Fruit fly (Drosophila melanogaster): ENCODE data around the gene CG9970.
A peak's percentile ranks its signal among the peaks of the same experiment; 100 is the strongest.

The CG9970 gene

dm6 chr3L:2888150-2888549, 28.3 kb downstream of the CG9970 start:
- TF ChIP-seq Dfd (GFP tag; optimal IDR thresholded peaks at IDR 0.05) (no peak), CG32264 (GFP tag; optimal IDR thresholded peaks at IDR 0.05) (no peak), Hr78 (GFP tag; optimal IDR thresholded peaks at IDR 0.05) (no peak), dmrt93B (GFP tag; optimal IDR thresholded peaks at IDR 0.05) (no peak), Sp1 (GFP tag; optimal IDR thresholded peaks at IDR 0.05) (no peak), Myc (optimal IDR thresholded peaks at IDR 0.05) (no peak), CG9705 (GFP tag; optimal IDR thresholded peaks at IDR 0.05) (no peak), Abd-B (GFP tag; optimal IDR thresholded peaks at IDR 0.05) (no peak), CrebA (GFP tag; optimal IDR thresholded peaks at IDR 0.05; ENCODE audit: borderline replicate concordance) (no peak), GATAd (GFP tag; optimal IDR thresholded peaks at IDR 0.05) (no peak), woc (GFP tag; optimal IDR thresholded peaks at IDR 0.05) (no peak), dsf (GFP tag; optimal IDR thresholded peaks at IDR 0.05; ENCODE audit: borderline replicate concordance) (no peak), usp (GFP tag; optimal IDR thresholded peaks at IDR 0.05) (no peak), br (GFP tag; optimal IDR thresholded peaks at IDR 0.05) (no peak), N (GFP tag; optimal IDR thresholded peaks at IDR 0.05) (no peak), jim (GFP tag; optimal IDR thresholded peaks at IDR 0.05) (no peak)

- TF ChIP-seq fru (GFP tag; optimal IDR thresholded peaks at IDR 0.05) (no peak), sage (GFP tag; optimal IDR thresholded peaks at IDR 0.05) (no peak), dmrt93B (GFP tag; optimal IDR thresholded peaks at IDR 0.05) (no peak), Rel (GFP tag; optimal IDR thresholded peaks at IDR 0.05) (no peak), Rel (tag; optimal IDR thresholded peaks at IDR 0.05) (no peak), sv (GFP tag; optimal IDR thresholded peaks at IDR 0.05) (no peak), Dfd (GFP tag; optimal IDR thresholded peaks at IDR 0.05) (no peak), rgr (GFP tag; optimal IDR thresholded peaks at IDR 0.05) (no peak), br (GFP tag; optimal IDR thresholded peaks at IDR 0.05) (no peak), psq (GFP tag; optimal IDR thresholded peaks at IDR 0.05) (no peak), foxo (GFP tag; optimal IDR thresholded peaks at IDR 0.05) (no peak), N (GFP tag; optimal IDR thresholded peaks at IDR 0.05) (no peak), HLH106 (tag; optimal IDR thresholded peaks at IDR 0.05) (no peak), CG9705 (GFP tag; optimal IDR thresholded peaks at IDR 0.05) (no peak), brk (GFP tag; optimal IDR thresholded peaks at IDR 0.05) (no peak), Mio (GFP tag; optimal IDR thresholded peaks at IDR 0.05) (no peak), CrebA (GFP tag; optimal IDR thresholded peaks at IDR 0.05; ENCODE audit: borderline replicate concordance) (no peak)
Measured at dm6 chr3L:2887399-2887798, 29.1 kb downstream of the CG9970 start.

dm6 chr3L:2885568-2885967, 30.9 kb downstream of the CG9970 start:
- TF ChIP-seq Hr83 (GFP tag; optimal IDR thresholded peaks at IDR 0.05; ENCODE audit: poor library complexity, severe bottlenecking) (no peak), usp (GFP tag; optimal IDR thresholded peaks at IDR 0.05) (no peak)

- TF ChIP-seq sv (GFP tag; optimal IDR thresholded peaks at IDR 0.05): no peak
- TF ChIP-seq pan (optimal IDR thresholded peaks at IDR 0.05): no peak
- TF ChIP-seq brk (GFP tag; optimal IDR thresholded peaks at IDR 0.05): no peak
- TF ChIP-seq foxo (GFP tag; optimal IDR thresholded peaks at IDR 0.05): peak in 1 of 2 experiments; percentile 19
- TF ChIP-seq Mio (GFP tag; optimal IDR thresholded peaks at IDR 0.05): no peak
- no peak for TF ChIP-seq Abd-B (GFP tag; optimal IDR thresholded peaks at IDR 0.05)
- no peak for TF ChIP-seq CrebA (GFP tag; optimal IDR thresholded peaks at IDR 0.05; ENCODE audit: borderline replicate concordance)
- TF ChIP-seq Sp1 (GFP tag; optimal IDR thresholded peaks at IDR 0.05): no peak
- TF ChIP-seq dsf (GFP tag; optimal IDR thresholded peaks at IDR 0.05; ENCODE audit: borderline replicate concordance): no peak
- no peak for TF ChIP-seq CG32264 (GFP tag; optimal IDR thresholded peaks at IDR 0.05)
- no peak for TF ChIP-seq jim (GFP tag; optimal IDR thresholded peaks at IDR 0.05)
- no peak for TF ChIP-seq Vsx2 (GFP tag; optimal IDR thresholded peaks at IDR 0.05; ENCODE audit: partially characterized antibody)
- peak; percentile 22 for TF ChIP-seq HLH106 (tag; optimal IDR thresholded peaks at IDR 0.05)
- TF ChIP-seq fru (GFP tag; optimal IDR thresholded peaks at IDR 0.05): no peak
- no peak for TF ChIP-seq Rel (GFP tag; optimal IDR thresholded peaks at IDR 0.05)
- TF ChIP-seq Rel (tag; optimal IDR thresholded peaks at IDR 0.05): no peak
- no peak for TF ChIP-seq tai (GFP tag; optimal IDR thresholded peaks at IDR 0.05)
- peak; percentile 45 for TF ChIP-seq h (GFP tag; optimal IDR thresholded peaks at IDR 0.05)
Measured at dm6 chr3L:2884404-2884803, 32.0 kb downstream of the CG9970 start.

- TF ChIP-seq brk (GFP tag; optimal IDR thresholded peaks at IDR 0.05): no peak
- TF ChIP-seq dl (GFP tag; optimal IDR thresholded peaks at IDR 0.05; ENCODE audit: insufficient read depth in 1 of 2, partially characterized antibody in 2 of 2): no peak
- no peak for TF ChIP-seq br (GFP tag; optimal IDR thresholded peaks at IDR 0.05)
- TF ChIP-seq jim (GFP tag; optimal IDR thresholded peaks at IDR 0.05): no peak
- TF ChIP-seq Hr83 (GFP tag; optimal IDR thresholded peaks at IDR 0.05; ENCODE audit: poor library complexity, severe bottlenecking): no peak
- no peak for TF ChIP-seq h (GFP tag; optimal IDR thresholded peaks at IDR 0.05)
- no peak for TF ChIP-seq CG32264 (GFP tag; optimal IDR thresholded peaks at IDR 0.05)
- no peak for TF ChIP-seq Vsx2 (GFP tag; optimal IDR thresholded peaks at IDR 0.05; ENCODE audit: partially characterized antibody)
- no peak for TF ChIP-seq woc (GFP tag; optimal IDR thresholded peaks at IDR 0.05)
- no peak for TF ChIP-seq usp (GFP tag; optimal IDR thresholded peaks at IDR 0.05)
- no peak for TF ChIP-seq Hnf4 (GFP tag; optimal IDR thresholded peaks at IDR 0.05)
- TF ChIP-seq Sp1 (GFP tag; optimal IDR thresholded peaks at IDR 0.05): no peak
- TF ChIP-seq foxo (GFP tag; optimal IDR thresholded peaks at IDR 0.05): no peak
- no peak for TF ChIP-seq OdsH (GFP tag; optimal IDR thresholded peaks at IDR 0.05)
- no peak for TF ChIP-seq dsf (GFP tag; optimal IDR thresholded peaks at IDR 0.05; ENCODE audit: borderline replicate concordance)
- TF ChIP-seq Myc (optimal IDR thresholded peaks at IDR 0.05): no peak
Measured at dm6 chr3L:2882328-2882727, 34.1 kb downstream of the CG9970 start.

Data from whole organism, wandering third instar larva.